Worm (Caenorhabditis elegans) whole organism, dauer: ENCODE results near the gene gyg-1.

Experiments
- unc-62 ChIP-seq: sonication (generic microtip); optimal IDR thresholded peaks from 2 replicates; lab custom pipeline; 2017; ENCODE audit warnings: missing biosample characterization, missing genetic modification reagents, missing genetic modification characterization

The gyg-1 gene

ce11 chrX:3518494-3518893, 18.9 kb upstream of the gyg-1 start, which contains the start of gene npr-16:
npr-16 (plus strand) TSS chrX:3518794.
- no peak for TF ChIP-seq unc-62 (GFP tag; lab: Kevin White, UChicago)

DNA sequence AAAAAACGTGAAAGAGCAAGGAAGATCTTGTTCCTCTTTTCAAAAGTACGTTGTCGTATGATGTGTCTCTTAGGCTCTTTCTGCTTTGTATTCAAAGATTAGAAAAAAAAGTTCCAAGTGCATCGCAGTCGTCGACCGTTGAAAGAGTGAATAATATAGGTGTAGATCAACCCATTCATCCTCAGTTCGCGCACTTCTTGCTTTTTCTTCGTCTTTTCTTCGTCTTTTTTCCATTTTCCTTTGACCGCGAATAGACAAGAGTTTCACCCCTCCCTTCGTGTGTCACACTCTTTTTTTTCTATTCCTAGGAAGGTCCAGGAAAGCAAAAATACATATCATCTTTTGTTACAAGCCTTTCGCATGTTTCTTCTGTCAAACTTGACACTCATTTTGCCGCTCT, 10.7 kb upstream of the gyg-1 start:
- no peak for TF ChIP-seq unc-62 (GFP tag; lab: Kevin White, UChicago)

DNA sequence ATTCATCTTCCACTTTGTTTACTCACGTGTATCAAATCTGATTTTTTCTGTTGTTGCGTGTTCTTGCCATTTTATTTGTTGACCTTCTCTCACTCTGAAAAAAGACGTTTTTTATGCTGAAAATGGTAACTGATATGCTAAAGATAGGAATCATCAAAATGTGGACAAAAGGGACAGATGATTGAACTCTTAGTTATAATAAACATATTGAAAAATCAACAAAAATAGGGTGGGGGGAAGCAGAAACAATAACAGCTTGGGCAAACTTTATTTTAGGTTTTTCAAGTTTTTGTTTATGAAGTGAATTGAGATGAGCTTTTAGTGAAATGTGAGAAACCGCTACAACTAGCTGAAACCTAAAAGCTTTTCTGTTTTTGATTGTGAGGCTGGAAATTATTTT, 4.5 kb upstream of the gyg-1 start, which contains the start of gene F56B6.6:
TSS of gene F56B6.6 (minus strand) at position 101 of the 400 bp plus-strand sequence.
- no peak for TF ChIP-seq unc-62 (GFP tag; lab: Kevin White, UChicago)

DNA sequence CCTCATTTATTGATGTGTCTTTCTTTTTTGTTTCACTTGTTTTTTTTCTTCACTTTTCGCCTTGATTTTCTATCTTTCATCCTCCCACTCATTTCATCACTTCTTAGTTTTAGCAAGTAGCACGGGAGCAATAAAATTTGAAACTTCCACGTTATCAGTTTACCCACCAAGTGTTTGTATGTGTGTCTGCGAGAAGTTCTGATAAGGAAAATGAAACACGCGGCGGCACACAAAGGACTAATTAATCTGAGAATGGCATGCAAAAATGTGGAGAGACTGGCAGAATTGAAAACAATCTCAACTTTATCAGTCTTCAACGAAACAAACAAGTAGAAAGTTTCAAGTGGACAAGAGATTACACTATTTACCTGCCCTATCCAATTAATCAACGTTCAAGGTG, 3.2 kb upstream of the gyg-1 start:
- no peak for TF ChIP-seq unc-62 (GFP tag; lab: Kevin White, UChicago)

- TF ChIP-seq unc-62 (GFP tag; lab: Kevin White, UChicago): no peak
Measured at ce11 chrX:3535505-3535904, 1.9 kb upstream of the gyg-1 start.

DNA sequence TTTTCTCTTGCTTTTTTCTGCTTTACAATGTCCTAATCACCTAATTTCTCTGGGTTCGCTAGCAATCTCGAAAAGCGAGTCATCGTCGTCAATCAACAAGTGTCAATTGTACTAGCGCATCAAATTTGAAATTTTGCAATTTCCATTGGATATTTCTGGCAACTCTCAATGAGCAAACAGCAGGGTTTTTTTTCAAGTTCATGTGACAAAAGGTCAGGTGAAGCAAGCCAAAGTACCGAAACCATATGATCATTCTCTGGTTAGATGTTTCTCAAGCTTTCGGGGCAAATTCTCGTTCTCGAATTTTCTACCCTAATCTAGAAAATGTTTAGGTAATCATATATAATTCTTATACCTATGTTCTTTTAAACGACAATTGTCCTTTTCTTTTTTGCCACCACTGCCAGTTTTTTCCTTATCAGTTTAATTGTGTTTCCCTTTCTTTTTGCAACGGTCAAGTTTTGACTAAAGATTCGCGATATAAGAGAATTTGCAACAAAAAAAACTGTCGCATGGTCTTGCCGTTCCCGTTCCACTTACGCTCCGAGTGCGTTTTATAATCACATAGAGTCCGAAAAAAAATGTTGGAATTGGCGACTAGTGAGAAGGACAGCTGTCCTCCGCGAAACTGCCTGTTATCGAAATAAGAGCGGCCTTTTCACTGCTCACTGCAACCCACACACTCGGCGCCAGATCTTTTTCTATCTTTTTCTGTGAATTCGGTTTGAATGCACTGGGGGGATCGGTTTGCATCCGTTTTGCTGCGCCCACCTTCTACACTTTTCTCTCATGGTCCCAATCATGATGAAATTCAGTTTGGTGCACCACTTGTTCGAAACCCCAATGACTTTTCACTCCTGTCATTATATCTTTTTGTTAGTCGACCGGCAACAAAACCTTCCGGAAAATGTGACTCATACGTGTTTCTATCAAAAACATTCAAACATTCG, 858 bp upstream of the gyg-1 start:
- no peak for TF ChIP-seq unc-62 (GFP tag; lab: Kevin White, UChicago)

- TF ChIP-seq unc-62 (GFP tag; lab: Kevin White, UChicago): no peak
Measured at ce11 chrX:3538067-3538466, 632 bp downstream of the gyg-1 start.

DNA sequence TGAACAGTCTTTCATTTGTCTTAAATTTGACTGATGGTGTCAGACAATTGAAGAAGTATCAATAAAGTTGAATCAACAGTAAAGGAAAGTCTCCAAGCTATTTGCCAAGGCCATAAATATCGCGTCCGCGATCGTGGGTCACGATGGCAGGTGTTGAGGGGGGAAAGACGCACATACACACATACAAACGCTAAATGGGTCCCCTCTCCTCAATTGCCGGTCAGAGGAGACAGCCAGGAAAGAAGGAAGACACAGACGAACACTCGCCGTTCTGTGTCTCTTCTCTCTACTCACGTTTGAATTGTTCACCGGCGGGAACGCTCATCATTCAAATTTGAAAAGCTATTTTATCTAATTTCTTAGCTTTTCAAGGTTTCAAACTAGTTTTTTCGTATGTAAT, 3.4 kb downstream of the gyg-1 start:
- no peak for TF ChIP-seq unc-62 (GFP tag; lab: Kevin White, UChicago)

ce11 chrX:3542242-3542641, 4.8 kb downstream of the gyg-1 start, which contains the start of gene rgs-7:
rgs-7 (plus strand) TSS chrX:3542542.
- no peak for TF ChIP-seq unc-62 (GFP tag; lab: Kevin White, UChicago)

ce11 chrX:3547097-3547496, 9.7 kb downstream of the gyg-1 start:
- no peak for TF ChIP-seq unc-62 (GFP tag; lab: Kevin White, UChicago)

DNA sequence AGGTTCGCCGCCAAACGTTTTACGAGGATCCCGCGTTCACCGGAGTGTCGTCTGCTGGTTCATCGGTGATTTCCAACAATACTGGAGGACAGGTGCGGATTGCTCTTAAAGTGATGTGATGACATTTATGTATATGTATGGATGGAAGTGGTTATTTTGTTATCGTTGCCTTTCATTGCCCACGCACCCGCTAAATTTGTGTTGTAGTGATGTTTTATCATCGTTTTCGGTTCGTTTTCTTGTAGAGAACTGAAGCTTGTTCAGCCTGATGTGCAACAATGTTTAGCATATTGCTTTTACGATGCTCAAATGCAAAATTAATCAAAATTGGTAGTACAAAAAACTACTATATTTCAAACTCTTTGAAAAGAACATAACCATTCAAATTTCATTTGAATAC, 10.4 kb downstream of the gyg-1 start:
- TF ChIP-seq unc-62 (GFP tag; lab: Kevin White, UChicago): no peak

- no peak for TF ChIP-seq unc-62 (GFP tag; lab: Kevin White, UChicago)
Measured at ce11 chrX:3548716-3549115, 11.3 kb downstream of the gyg-1 start.

DNA sequence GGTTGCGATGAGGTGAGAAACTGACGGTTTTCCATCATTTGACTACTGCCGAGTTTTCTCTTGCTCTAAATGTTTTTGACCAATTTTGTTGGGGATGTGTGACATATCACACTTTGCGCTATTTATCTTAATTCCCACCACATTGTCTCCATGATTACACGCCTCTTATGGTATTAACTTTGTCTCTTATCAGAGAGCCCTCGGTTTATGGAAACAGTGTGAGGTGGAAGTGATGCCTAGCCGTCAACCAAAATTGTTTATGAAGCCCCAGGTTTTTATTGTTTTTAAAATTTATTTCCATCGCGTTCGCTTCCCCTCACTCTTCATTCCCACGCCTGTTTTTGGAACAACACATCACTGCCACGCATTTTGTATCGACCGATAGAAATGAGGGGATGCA, 13.7 kb downstream of the gyg-1 start:
- TF ChIP-seq unc-62 (GFP tag; lab: Kevin White, UChicago): no peak

ce11 chrX:3552948-3553347, 15.5 kb downstream of the gyg-1 start:
- no peak for TF ChIP-seq unc-62 (GFP tag; lab: Kevin White, UChicago)

DNA sequence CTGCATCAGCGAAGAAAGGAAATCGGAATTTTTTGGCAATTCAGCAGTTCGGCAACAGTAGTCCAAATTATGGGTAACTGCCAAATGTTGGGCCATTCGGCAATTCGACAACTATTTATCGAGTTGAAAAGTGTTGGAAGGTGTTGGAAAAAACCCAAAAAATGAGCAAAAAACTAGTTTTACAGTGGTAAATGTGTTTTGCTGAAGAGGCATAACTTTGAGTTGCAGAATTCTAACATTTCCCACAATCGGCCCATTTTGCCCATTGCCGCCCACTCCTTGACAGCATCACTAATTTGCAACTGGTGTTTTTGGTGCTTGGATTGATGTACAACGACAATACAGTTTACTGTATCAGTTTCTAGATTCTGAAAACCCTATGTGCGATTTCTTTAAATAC, 16.3 kb downstream of the gyg-1 start:
- TF ChIP-seq unc-62 (GFP tag; lab: Kevin White, UChicago): no peak

DNA sequence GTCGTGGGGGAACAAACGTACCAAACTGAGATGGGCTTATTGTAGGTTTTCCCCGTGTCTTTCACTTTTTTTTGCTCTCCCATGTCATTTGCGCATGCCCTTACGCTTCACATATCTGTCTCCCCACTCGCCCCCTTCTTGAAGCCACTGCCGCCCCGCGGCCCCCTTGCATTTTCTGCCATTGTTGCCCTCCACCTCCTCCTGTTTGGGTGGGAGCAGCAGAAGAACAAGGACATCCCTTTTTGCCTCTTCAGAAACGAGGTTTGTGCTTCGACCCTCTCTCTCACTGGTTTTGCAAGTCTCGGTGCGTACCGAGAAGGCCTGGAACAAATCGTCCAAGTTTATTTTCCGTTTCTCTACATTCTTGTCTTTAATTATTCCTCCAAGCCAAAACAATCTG, 16.7 kb downstream of the gyg-1 start:
- TF ChIP-seq unc-62 (GFP tag; lab: Kevin White, UChicago): no peak

- TF ChIP-seq unc-62 (GFP tag; lab: Kevin White, UChicago): no peak
Measured at ce11 chrX:3555930-3556329, 18.5 kb downstream of the gyg-1 start.
